Worm (Caenorhabditis elegans) whole organism, midembryonic: Measurements from ENCODE around the gene chil-9.

Experiments used
- T22C8.4 ChIP-seq: fragments of 200-800 bp; sonication (Bioruptor generic); IDR thresholded peaks from 2 replicates; pipeline ENCODE4 v1.3.6; 2022; ENCODE audit warnings: missing genetic modification characterization, missing compliant biosample characterization
- flt-1 ChIP-seq: fragments of 200-800 bp; sonication (Bioruptor generic); IDR thresholded peaks from 2 replicates; pipeline ENCODE4 v1.3.6; 2022; ENCODE audit warnings: missing genetic modification characterization, missing compliant biosample characterization
- ref-1 ChIP-seq: fragments of 200-800 bp; sonication (Bioruptor generic); conservative IDR thresholded peaks from 2 replicates; pipeline ENCODE4 v1.3.6; 2022; ENCODE audit warnings: missing genetic modification reagents, missing genetic modification characterization, missing compliant biosample characterization
- tab-1 ChIP-seq: fragments of 200-800 bp; sonication (Bioruptor generic); IDR thresholded peaks from 2 replicates; pipeline ENCODE4 v1.3.6; 2022; ENCODE audit warnings: missing genetic modification characterization, missing compliant biosample characterization
- ztf-23 ChIP-seq: fragments of 200-800 bp; sonication (Bioruptor generic); IDR thresholded peaks from 2 replicates; pipeline ENCODE4 v1.3.6; 2022; ENCODE audit warnings: missing genetic modification reagents, missing genetic modification characterization, missing compliant biosample characterization
- ztf-29 ChIP-seq: fragments of 200-800 bp; sonication (Bioruptor generic); IDR thresholded peaks from 2 replicates; pipeline ENCODE4 v1.3.6; 2022; ENCODE audit warnings: missing genetic modification reagents, missing genetic modification characterization, missing compliant biosample characterization

DNA sequence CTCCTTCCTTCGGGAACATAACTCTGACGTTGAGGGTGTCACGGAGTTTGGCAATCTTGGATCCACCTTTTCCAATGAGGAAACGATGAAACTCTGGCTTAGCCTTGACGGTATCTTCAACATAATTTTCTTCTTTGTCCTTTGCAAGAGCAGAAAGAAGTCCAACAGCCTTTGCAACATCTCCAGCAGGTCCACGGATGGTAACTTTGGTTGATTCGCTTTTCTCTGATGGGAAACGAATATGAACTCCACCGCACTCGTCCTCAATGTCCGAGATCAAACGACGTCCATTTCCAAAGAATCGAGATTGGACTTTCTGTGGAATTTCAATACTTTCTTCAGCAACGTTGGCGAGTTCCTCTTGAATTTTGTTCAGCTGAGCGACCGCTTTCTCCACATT, 43.4 kb upstream of the chil-9 start:
- TF ChIP-seq ztf-23 (no peak), flt-1 (GFP tag; lab: Robert Waterston, UW) (no peak), tab-1 (GFP tag; lab: Robert Waterston, UW) (no peak), ztf-29 (no peak), T22C8.4 (no peak), ref-1 (no peak)
